Fruit fly (Drosophila melanogaster) whole organism, prepupa: Measurements from ENCODE around the gene CG42750.

Experiments used
- Blimp-1 ChIP-seq: fragments of 200-800 bp; sonication (Bioruptor generic); optimal IDR thresholded peaks from 3 replicates; lab custom pipeline; 2017; ENCODE audit warnings: missing biosample characterization, missing genetic modification characterization, mild to moderate bottlenecking, moderate library complexity, missing genetic modification reagents
- CG10669 ChIP-seq: fragments of 200-800 bp; sonication (Bioruptor generic); optimal IDR thresholded peaks from 3 replicates; lab custom pipeline; 2018; ENCODE audit warnings: missing biosample characterization, mild to moderate bottlenecking, missing genetic modification characterization, moderate library complexity
- CG11294 ChIP-seq: fragments of 200-800 bp; sonication (Bioruptor generic); IDR thresholded peaks from 2 replicates; pipeline ENCODE4 v1.3.6; 2022; ENCODE audit warnings: missing biosample characterization, missing genetic modification characterization
- CG11902 ChIP-seq: fragments of 200-800 bp; sonication (Bioruptor generic); optimal IDR thresholded peaks from 3 replicates; lab custom pipeline; 2016; ENCODE audit warnings: missing biosample characterization, missing genetic modification characterization
- CG15336 ChIP-seq: fragments of 200-800 bp; sonication (Bioruptor generic); IDR thresholded peaks from 2 replicates; pipeline ENCODE4 v1.3.6; 2022; ENCODE audit warnings: missing biosample characterization, missing genetic modification characterization
- CG1621 ChIP-seq: fragments of 200-800 bp; sonication (Bioruptor generic); optimal IDR thresholded peaks from 3 replicates; lab custom pipeline; 2018; ENCODE audit warnings: missing biosample characterization, mild to moderate bottlenecking, missing genetic modification characterization
- CG16779 ChIP-seq: fragments of 200-800 bp; sonication (Bioruptor generic); optimal IDR thresholded peaks from 3 replicates; lab custom pipeline; 2017; ENCODE audit warnings: missing biosample characterization, mild to moderate bottlenecking, missing genetic modification characterization
- CG3032 ChIP-seq: fragments of 200-800 bp; optimal IDR thresholded peaks from 2 replicates; lab custom pipeline; 2019; ENCODE audit warnings: missing biosample characterization, mild to moderate bottlenecking, missing genetic modification characterization, moderate library complexity
- CG32006 ChIP-seq: fragments of 200-800 bp; sonication (Bioruptor generic); optimal IDR thresholded peaks from 3 replicates; lab custom pipeline; 2017; ENCODE audit warnings: missing biosample characterization, mild to moderate bottlenecking, missing genetic modification characterization
- CG34406 ChIP-seq: fragments of 200-800 bp; sonication (Bioruptor generic); optimal IDR thresholded peaks from 3 replicates; lab custom pipeline; 2016; ENCODE audit warnings: missing biosample characterization, missing genetic modification characterization
- CG3919 ChIP-seq: fragments of 200-800 bp; sonication (Bioruptor generic); optimal IDR thresholded peaks from 3 replicates; lab custom pipeline; 2016; ENCODE audit warnings: missing biosample characterization, missing genetic modification characterization
- CG4318 ChIP-seq: fragments of 200-800 bp; sonication (Bioruptor generic); optimal IDR thresholded peaks from 3 replicates; lab custom pipeline; 2017; ENCODE audit warnings: missing biosample characterization, mild to moderate bottlenecking, missing genetic modification characterization
- CG6163 ChIP-seq: fragments of 200-800 bp; sonication (Bioruptor generic); IDR thresholded peaks from 3 replicates; pipeline ENCODE4 v1.3.6; 2022; ENCODE audit warnings: missing biosample characterization, missing genetic modification characterization
- CG6276 ChIP-seq: fragments of 200-800 bp; sonication (Bioruptor generic); optimal IDR thresholded peaks from 2 replicates; lab custom pipeline; 2017; ENCODE audit warnings: missing biosample characterization, mild to moderate bottlenecking, missing genetic modification characterization
- CG6792 ChIP-seq: fragments of 200-800 bp; sonication (Bioruptor generic); optimal IDR thresholded peaks from 3 replicates; lab custom pipeline; 2016; ENCODE audit warnings: missing biosample characterization, missing genetic modification characterization
- CG6808 ChIP-seq: fragments of 200-800 bp; sonication (Bioruptor generic); optimal IDR thresholded peaks from 3 replicates; lab custom pipeline; 2017; ENCODE audit warnings: missing biosample characterization, missing genetic modification characterization, mild to moderate bottlenecking, moderate library complexity, missing genetic modification reagents
- CG6854 ChIP-seq: fragments of 200-800 bp; sonication (Bioruptor generic); optimal IDR thresholded peaks from 2 replicates; lab custom pipeline; 2017; ENCODE audit warnings: missing biosample characterization, mild to moderate bottlenecking, missing genetic modification characterization
- CG7368 ChIP-seq: fragments of 200-800 bp; sonication (Bioruptor generic); optimal IDR thresholded peaks from 3 replicates; lab custom pipeline; 2016; ENCODE audit warnings: missing biosample characterization, missing genetic modification characterization
- CG8119 ChIP-seq: fragments of 200-800 bp; sonication (Bioruptor generic); IDR thresholded peaks from 3 replicates; pipeline ENCODE4 v1.3.6; 2022; ENCODE audit warnings: missing biosample characterization, missing genetic modification characterization
- CG8319 ChIP-seq: fragments of 200-800 bp; sonication (Bioruptor generic); optimal IDR thresholded peaks from 3 replicates; lab custom pipeline; 2016; ENCODE audit warnings: missing biosample characterization, missing genetic modification characterization
- CG8632 ChIP-seq: fragments of 200-800 bp; sonication (Bioruptor generic); optimal IDR thresholded peaks from 3 replicates; lab custom pipeline; 2016; ENCODE audit warnings: missing biosample characterization, missing genetic modification characterization
- Eip75B ChIP-seq: fragments of 200-800 bp; sonication (Bioruptor generic); optimal IDR thresholded peaks from 3 replicates; lab custom pipeline; 2016; ENCODE audit warnings: missing biosample characterization, missing genetic modification characterization
- Eip78C ChIP-seq: fragments of 200-800 bp; sonication (Bioruptor generic); peaks from one replicate; lab custom pipeline; 2016; ENCODE audit warnings: missing biosample characterization, missing genetic modification characterization
- Eip93F ChIP-seq: fragments of 200-800 bp; sonication (Bioruptor generic); optimal IDR thresholded peaks from 2 replicates; lab custom pipeline; 2016; ENCODE audit warnings: missing biosample characterization, mild to moderate bottlenecking, missing genetic modification characterization
- Ets21C ChIP-seq: fragments of 200-800 bp; sonication (Bioruptor generic); optimal IDR thresholded peaks from 3 replicates; lab custom pipeline; 2016; ENCODE audit warnings: missing biosample characterization, missing genetic modification characterization
- Ets96B ChIP-seq: fragments of 200-800 bp; optimal IDR thresholded peaks from 2 replicates; lab custom pipeline; 2019; ENCODE audit warnings: missing biosample characterization, mild to moderate bottlenecking, missing genetic modification characterization, moderate library complexity
- Hr4 ChIP-seq: fragments of 200-800 bp; sonication (Bioruptor generic); optimal IDR thresholded peaks from 3 replicates; lab custom pipeline; 2016; ENCODE audit warnings: missing biosample characterization, missing genetic modification characterization
- Lpt ChIP-seq: fragments of 200-800 bp; sonication (Bioruptor generic); optimal IDR thresholded peaks from 3 replicates; lab custom pipeline; 2016; ENCODE audit warnings: missing biosample characterization, missing genetic modification characterization
- Met ChIP-seq: fragments of 200-800 bp; sonication (Bioruptor generic); optimal IDR thresholded peaks from 3 replicates; lab custom pipeline; 2016; ENCODE audit warnings: missing biosample characterization, missing genetic modification characterization
- OdsH ChIP-seq: fragments of 200-800 bp; sonication (Bioruptor generic); optimal IDR thresholded peaks from 3 replicates; lab custom pipeline; 2016; ENCODE audit warnings: missing biosample characterization, missing genetic modification characterization
- Smox ChIP-seq: fragments of 200-800 bp; sonication (Bioruptor generic); optimal IDR thresholded peaks from 3 replicates; lab custom pipeline; 2016; ENCODE audit warnings: missing biosample characterization, missing genetic modification characterization
- Sox102F ChIP-seq: fragments of 200-800 bp; sonication (Bioruptor generic); optimal IDR thresholded peaks from 2 replicates; lab custom pipeline; 2016; ENCODE audit warnings: missing biosample characterization, mild to moderate bottlenecking, missing genetic modification characterization
- Sox14 ChIP-seq: fragments of 200-800 bp; sonication (Bioruptor generic); optimal IDR thresholded peaks from 3 replicates; lab custom pipeline; 2016; ENCODE audit warnings: missing biosample characterization, missing genetic modification characterization
- Sox15 ChIP-seq: fragments of 200-800 bp; sonication (Bioruptor generic); optimal IDR thresholded peaks from 3 replicates; lab custom pipeline; 2016; ENCODE audit warnings: missing biosample characterization, missing genetic modification characterization
- achi ChIP-seq: fragments of 200-800 bp; sonication (Bioruptor generic); optimal IDR thresholded peaks from 3 replicates; lab custom pipeline; 2016; ENCODE audit warnings: missing biosample characterization, missing genetic modification characterization
- acj6 ChIP-seq: fragments of 200-800 bp; sonication (Bioruptor generic); optimal IDR thresholded peaks from 3 replicates; lab custom pipeline; 2016; ENCODE audit warnings: missing biosample characterization, missing genetic modification characterization
- cyc ChIP-seq: fragments of 200-800 bp; sonication (Bioruptor generic); optimal IDR thresholded peaks from 3 replicates; lab custom pipeline; 2016; ENCODE audit warnings: missing biosample characterization, missing genetic modification characterization
- dac ChIP-seq: fragments of 200-800 bp; sonication (Bioruptor generic); optimal IDR thresholded peaks from 2 replicates; lab custom pipeline; 2017; ENCODE audit warnings: missing biosample characterization, mild to moderate bottlenecking, missing genetic modification characterization
- dsx ChIP-seq: fragments of 200-800 bp; optimal IDR thresholded peaks from 3 replicates; lab custom pipeline; 2019; ENCODE audit warnings: missing biosample characterization, mild to moderate bottlenecking, missing genetic modification characterization, moderate library complexity; ENCODE audit not compliant: poor library complexity, severe bottlenecking
- eg ChIP-seq: fragments of 200-800 bp; sonication (Bioruptor generic); IDR thresholded peaks from 3 replicates; pipeline ENCODE4 v1.3.6; 2022; ENCODE audit warnings: missing biosample characterization, missing genetic modification characterization
- esn ChIP-seq: fragments of 200-800 bp; sonication (Bioruptor generic); optimal IDR thresholded peaks from 2 replicates; lab custom pipeline; 2016; ENCODE audit warnings: missing biosample characterization, mild to moderate bottlenecking, missing genetic modification characterization, moderate library complexity
- fd85E ChIP-seq: fragments of 200-800 bp; sonication (Bioruptor generic); optimal IDR thresholded peaks from 3 replicates; lab custom pipeline; 2016; ENCODE audit warnings: missing biosample characterization, missing genetic modification characterization
- fkh ChIP-seq: fragments of 200-800 bp; sonication (Bioruptor generic); optimal IDR thresholded peaks from 3 replicates; lab custom pipeline; 2017; ENCODE audit warnings: missing biosample characterization, mild to moderate bottlenecking, missing genetic modification characterization, moderate library complexity
- lz ChIP-seq: fragments of 200-800 bp; sonication (Bioruptor generic); optimal IDR thresholded peaks from 3 replicates; lab custom pipeline; 2016; ENCODE audit warnings: missing biosample characterization, missing genetic modification characterization
- net ChIP-seq: fragments of 200-800 bp; sonication (Bioruptor generic); optimal IDR thresholded peaks from 3 replicates; lab custom pipeline; 2016; ENCODE audit warnings: missing biosample characterization, missing genetic modification characterization
- pdm3 ChIP-seq: fragments of 200-800 bp; sonication (Bioruptor generic); optimal IDR thresholded peaks from 3 replicates; lab custom pipeline; 2016; ENCODE audit warnings: missing biosample characterization, missing genetic modification characterization
- salr ChIP-seq, 2 experiments: fragments of 200-800 bp; sonication (Bioruptor generic); optimal IDR thresholded peaks; 3 replicates each; lab custom pipeline; 2016 to 2018; ENCODE audit warnings: missing biosample characterization in 2 of 2, missing genetic modification characterization in 2 of 2, mild to moderate bottlenecking in 1 of 2
- spab ChIP-seq: fragments of 200-800 bp; sonication (Bioruptor generic); optimal IDR thresholded peaks from 2 replicates; lab custom pipeline; 2017; ENCODE audit warnings: missing biosample characterization, mild to moderate bottlenecking, missing genetic modification characterization, missing genetic modification reagents
- ss ChIP-seq, 2 experiments: fragments of 200-800 bp; sonication (Bioruptor generic); optimal IDR thresholded peaks; 2 replicates in 1 of 2; 3 replicates in 1 of 2; lab custom pipeline; 2017 to 2018; ENCODE audit warnings: mild to moderate bottlenecking in 2 of 2, missing biosample characterization in 2 of 2, missing genetic modification characterization in 2 of 2, moderate library complexity in 1 of 2
- svp ChIP-seq: fragments of 200-800 bp; sonication (Bioruptor generic); peaks from one replicate; lab custom pipeline; 2016; ENCODE audit warnings: missing biosample characterization, missing genetic modification characterization
- topi ChIP-seq: fragments of 200-800 bp; sonication (Bioruptor generic); optimal IDR thresholded peaks from 3 replicates; lab custom pipeline; 2016; ENCODE audit warnings: missing biosample characterization, missing genetic modification characterization
- vri ChIP-seq: fragments of 200-800 bp; sonication (Bioruptor generic); optimal IDR thresholded peaks from 3 replicates; lab custom pipeline; 2016; ENCODE audit warnings: missing biosample characterization, mild to moderate bottlenecking, missing genetic modification characterization

CG42750 gene

DNA sequence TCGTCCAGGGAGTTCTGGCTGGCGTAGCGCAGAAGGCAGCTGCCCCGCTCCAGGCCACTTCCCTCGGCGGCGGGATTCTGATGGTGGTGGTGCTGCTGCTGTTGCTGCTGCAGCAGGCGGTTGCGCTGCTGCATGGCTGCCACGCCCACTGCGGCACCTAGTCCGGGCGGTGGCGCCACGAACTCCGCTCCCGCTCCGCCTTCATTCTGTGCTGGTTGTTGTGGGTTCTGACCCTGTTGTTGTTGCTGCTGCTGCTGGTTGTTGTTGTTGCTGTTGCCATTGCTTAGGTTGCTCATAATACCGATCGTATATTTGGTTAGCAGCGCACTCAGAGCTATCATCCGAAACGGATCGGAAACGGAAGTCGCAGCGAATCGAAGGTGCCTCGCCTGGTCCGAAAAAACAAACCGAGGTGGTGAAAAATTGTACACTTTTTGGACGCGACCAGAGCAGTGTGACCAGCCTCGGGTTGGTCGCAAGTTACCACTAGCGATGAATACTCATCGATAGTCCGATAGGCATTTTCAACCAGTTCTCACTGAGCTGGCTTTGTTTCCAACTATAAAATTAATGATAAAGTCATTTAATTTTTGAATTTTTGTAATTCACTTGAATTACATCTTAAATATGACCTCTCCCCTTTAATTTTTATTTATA is 137.9 kb downstream of the CG42750 start, which contains the start of gene kel:
Gene kel, minus strand, starts transcription at position 493 of the 657 bp plus-strand sequence.
- TF ChIP-seq topi (GFP tag; lab: Kevin White, UChicago) (no peak), Eip78C (GFP tag; lab: Kevin White, UChicago) (peak; percentile 59), CG32006 (no peak), CG1621 (tag; lab: Kevin White, UChicago) (peak; percentile 44), ss (GFP tag; optimal IDR thresholded peaks at IDR 0.05; lab: Kevin White, UChicago) (no peak), CG11294 (no peak), vri (GFP tag; lab: Kevin White, UChicago) (peak; percentile 26), lz (peak; percentile 27), Ets96B (no peak), Blimp-1 (no peak), CG6792 (GFP tag; lab: Kevin White, UChicago) (no peak), CG6163 (GFP tag; lab: Robert Waterston, UW) (no peak), Eip93F (no peak), CG6276 (no peak), CG7368 (GFP tag; lab: Kevin White, UChicago) (no peak), fkh (GFP tag; lab: Kevin White, UChicago) (peak; percentile 14), CG16779 (tag; lab: Kevin White, UChicago) (peak; percentile 21), CG3032 (tag; lab: Kevin White, UChicago) (no peak), CG4318 (no peak), Lpt (no peak), CG6854 (GFP tag; lab: Kevin White, UChicago) (peak; percentile 61), CG8119 (GFP tag; lab: Robert Waterston, UW) (peak; percentile 41; the same call in 1 of the 3 replicates), dsx (GFP tag; lab: Kevin White, UChicago) (no peak), CG3919 (GFP tag; lab: Kevin White, UChicago) (peak; percentile 58), cyc (peak; percentile 23), Eip75B (GFP tag; lab: Kevin White, UChicago) (peak; percentile 2), Smox (GFP tag; lab: Kevin White, UChicago) (no peak), fd85E (no peak), Hr4 (GFP tag; lab: Kevin White, UChicago) (peak; percentile 19), svp (peak; percentile 70), Sox15 (GFP tag; lab: Kevin White, UChicago) (no peak), spab (GFP tag; lab: Kevin White, UChicago) (no peak), CG34406 (GFP tag; lab: Kevin White, UChicago) (no peak), Ets21C (GFP tag; lab: Kevin White, UChicago) (no peak), pdm3 (GFP tag; lab: Kevin White, UChicago) (no peak), achi (GFP tag; lab: Kevin White, UChicago) (no peak), OdsH (GFP tag; lab: Kevin White, UChicago) (no peak), eg (no peak), Sox102F (GFP tag; lab: Kevin White, UChicago) (no peak), net (GFP tag; lab: Kevin White, UChicago) (no peak), Sox14 (GFP tag; lab: Kevin White, UChicago) (peak; percentile 64), CG8632 (GFP tag; lab: Kevin White, UChicago) (no peak), esn (GFP tag; lab: Kevin White, UChicago) (peak; percentile 51), Met (no peak), CG8319 (GFP tag; lab: Kevin White, UChicago) (no peak), CG6808 (no peak), CG10669 (GFP tag; lab: Kevin White, UChicago) (no peak), CG11902 (no peak), acj6 (GFP tag; lab: Kevin White, UChicago) (no peak), salr (GFP tag; optimal IDR thresholded peaks at IDR 0.05; lab: Kevin White, UChicago) (no peak), CG15336 (GFP tag; lab: Robert Waterston, UW) (peak; percentile 42; the same call in 1 of the 2 replicates), dac (GFP tag; lab: Kevin White, UChicago) (no peak)
